Fruit fly (Drosophila melanogaster) S2 (cell line): ENCODE data around the gene eEF1alpha2.

Experiments
- CG8478 ChIP-seq: fragments of >200 bp; optimal IDR thresholded peaks from 2 replicates; lab custom pipeline; 2018
- CTCF ChIP-seq, 2 experiments: fragments of >200 bp; optimal IDR thresholded peaks; 2 replicates each; lab custom pipeline; 2018

The eEF1alpha2 gene

dm6 chr3R:31748093-31748996 lies 10.1 kb downstream of the eEF1alpha2 start:
- TF ChIP-seq CG8478 (no peak), CTCF (optimal IDR thresholded peaks at IDR 0.05; lab: Kevin White, UChicago) (no peak)

dm6 chr3R:31754605-31755004 lies 16.3 kb downstream of the eEF1alpha2 start, which contains the start of gene salt:
TSS of gene salt (minus strand) at chr3R:31754705.
- TF ChIP-seq CTCF (optimal IDR thresholded peaks at IDR 0.05; lab: Kevin White, UChicago) (no peak), CG8478 (no peak)

- TF ChIP-seq CG8478 (no peak), CTCF (optimal IDR thresholded peaks at IDR 0.05; lab: Kevin White, UChicago) (no peak)
Observed at dm6 chr3R:31758587-31759167, 20.4 kb downstream of the eEF1alpha2 start, which contains the start of gene CG2187. TSS of gene CG2187 (minus strand) at chr3R:31758637.

dm6 chr3R:31761529-31762009 lies 23.3 kb downstream of the eEF1alpha2 start, which contains the start of gene Smvt:
TSS of gene Smvt (minus strand) at chr3R:31761579.
- no peak for TF ChIP-seq CTCF (optimal IDR thresholded peaks at IDR 0.05; lab: Kevin White, UChicago)
- TF ChIP-seq CG8478, result no peak

- TF ChIP-seq CG8478 (no peak), CTCF (optimal IDR thresholded peaks at IDR 0.05; lab: Kevin White, UChicago) (no peak)
Observed at dm6 chr3R:31762672-31763071, 24.4 kb downstream of the eEF1alpha2 start.

- TF ChIP-seq CTCF (optimal IDR thresholded peaks at IDR 0.05; lab: Kevin White, UChicago) (no peak), CG8478 (no peak)
Observed at dm6 chr3R:31764672-31765071, 26.4 kb downstream of the eEF1alpha2 start, which contains the start of gene CG2150. TSS of gene CG2150 (minus strand) at chr3R:31764772.

- TF ChIP-seq CTCF (optimal IDR thresholded peaks at IDR 0.05; lab: Kevin White, UChicago) (no peak), CG8478 (no peak)
Observed at dm6 chr3R:31765145-31765544, 26.9 kb downstream of the eEF1alpha2 start.

- no peak for TF ChIP-seq CG8478
- TF ChIP-seq CTCF (optimal IDR thresholded peaks at IDR 0.05; lab: Kevin White, UChicago), result no peak
Observed at dm6 chr3R:31767528-31767927, 29.3 kb downstream of the eEF1alpha2 start.

dm6 chr3R:31768198-31768597 lies 29.9 kb downstream of the eEF1alpha2 start:
- TF ChIP-seq CTCF (optimal IDR thresholded peaks at IDR 0.05; lab: Kevin White, UChicago) (no peak), CG8478 (no peak)

- TF ChIP-seq CG8478 (no peak), CTCF (optimal IDR thresholded peaks at IDR 0.05; lab: Kevin White, UChicago) (no peak)
Observed at dm6 chr3R:31771790-31772576, 33.7 kb downstream of the eEF1alpha2 start, which contains the start of the genes betaGlu and sip3. TSS of gene betaGlu (minus strand) at chr3R:31771848. TSS of gene sip3 (plus strand) at chr3R:31772219.

- TF ChIP-seq CTCF (optimal IDR thresholded peaks at IDR 0.05; lab: Kevin White, UChicago) (no peak), CG8478 (no peak)
Observed at dm6 chr3R:31776583-31777362, 38.5 kb downstream of the eEF1alpha2 start, which contains the start of the genes CG2126 and faf. TSS of gene CG2126 (minus strand) at chr3R:31776652. TSS of gene faf (plus strand) at chr3R:31777020.

- no peak for TF ChIP-seq CTCF (optimal IDR thresholded peaks at IDR 0.05; lab: Kevin White, UChicago)
- TF ChIP-seq CG8478, result no peak
Observed at dm6 chr3R:31777482-31778165, 39.4 kb downstream of the eEF1alpha2 start.
